Fruit fly (Drosophila melanogaster): Measurements from ENCODE around the gene pigeon.

pigeon gene

dm6 chr2L:19191789-19192297 is 6.0 kb downstream of the pigeon start (continued):
- TF ChIP-seq nerfin-1 (tag; optimal IDR thresholded peaks at IDR 0.05) (peak; percentile 64), CG10979 (tag; optimal IDR thresholded peaks at IDR 0.05) (peak; percentile 55), lab (GFP tag; optimal IDR thresholded peaks at IDR 0.05) (peak; percentile 46), CG10431 (GFP tag; optimal IDR thresholded peaks at IDR 0.05) (peak; percentile 18), Usf (GFP tag; optimal IDR thresholded peaks at IDR 0.05) (no peak), Xrp1 (GFP tag; IDR thresholded peaks at IDR 0.05) (no peak), CG15601 (tag; optimal IDR thresholded peaks at IDR 0.05) (peak; percentile 73), CG6254 (GFP tag; optimal IDR thresholded peaks at IDR 0.05) (peak; percentile 70), luna (GFP tag; optimal IDR thresholded peaks at IDR 0.05) (no peak), CG7745 (tag; optimal IDR thresholded peaks at IDR 0.05) (peak; percentile 90), tap (tag; optimal IDR thresholded peaks at IDR 0.05) (peak; percentile 68), CG18476 (GFP tag; optimal IDR thresholded peaks at IDR 0.05) (no peak), D (optimal IDR thresholded peaks at IDR 0.05) (no peak), D (GFP tag; optimal IDR thresholded peaks at IDR 0.05) (peak; percentile 47), CG15269 (tag; optimal IDR thresholded peaks at IDR 0.05) (no peak), Blimp-1 (GFP tag; optimal IDR thresholded peaks at IDR 0.05) (peak; percentile 30), croc (GFP tag; conservative IDR thresholded peaks at IDR 0.05) (no peak), CG15514 (GFP tag; optimal IDR thresholded peaks at IDR 0.05) (peak; percentile 16), CG13894 (tag; optimal IDR thresholded peaks at IDR 0.05) (peak; percentile 21), twi (tag; optimal IDR thresholded peaks at IDR 0.05) (peak; percentile 86), Atf-2 (GFP tag; optimal IDR thresholded peaks at IDR 0.05) (no peak), Med (GFP tag) (peak; percentile 39), CG4820 (GFP tag; optimal IDR thresholded peaks at IDR 0.05) (no peak), CG7963 (GFP tag; IDR thresholded peaks at IDR 0.05; ENCODE audit: partially characterized antibody) (no peak), Myb (GFP tag; optimal IDR thresholded peaks at IDR 0.05) (no peak), CG12071 (GFP tag; optimal IDR thresholded peaks at IDR 0.05) (peak; percentile 58), exex (tag; optimal IDR thresholded peaks at IDR 0.05) (peak; percentile 72), eyg (GFP tag; optimal IDR thresholded peaks at IDR 0.05) (no peak), CG7987 (GFP tag; optimal IDR thresholded peaks at IDR 0.05) (peak; percentile 29), Spps (tag; optimal IDR thresholded peaks at IDR 0.05) (peak; percentile 38), sqz (GFP tag; optimal IDR thresholded peaks at IDR 0.05) (peak; percentile 80), btn (GFP tag; optimal IDR thresholded peaks at IDR 0.05) (peak; percentile 34), vnd (GFP tag; IDR thresholded peaks at IDR 0.05; ENCODE audit: partially characterized antibody) (0 out of 3 replicates have a peak, but pooled peaks have one; percentile 9), ATbp (GFP tag; optimal IDR thresholded peaks at IDR 0.05) (peak; percentile 63), pros (GFP tag; optimal IDR thresholded peaks at IDR 0.05) (no peak), nmo (GFP tag; optimal IDR thresholded peaks at IDR 0.05) (peak; percentile 36), H2.0 (GFP tag; IDR thresholded peaks at IDR 0.05) (no peak), CG1233 (GFP tag; optimal IDR thresholded peaks at IDR 0.05) (peak; percentile 10), Stat92E (GFP tag; optimal IDR thresholded peaks at IDR 0.05) (no peak), tin (GFP tag; optimal IDR thresholded peaks at IDR 0.05) (no peak), cad (GFP tag; optimal IDR thresholded peaks at IDR 0.05) (peak; percentile 77), stc (GFP tag; IDR thresholded peaks at IDR 0.05) (no peak), CG2202 (tag; optimal IDR thresholded peaks at IDR 0.05) (peak; percentile 34), CG34376 (GFP tag; optimal IDR thresholded peaks at IDR 0.05) (peak; percentile 8), ara (GFP tag; IDR thresholded peaks at IDR 0.05) (peak; percentile 18; the same call in 1 of the 2 replicates), CG8089 (GFP tag; optimal IDR thresholded peaks at IDR 0.05) (peak; percentile 10), CG4707 (GFP tag; optimal IDR thresholded peaks at IDR 0.05) (peak; percentile 8), mirr (GFP tag; optimal IDR thresholded peaks at IDR 0.05) (peak; percentile 17), CG12219 (GFP tag; optimal IDR thresholded peaks at IDR 0.05) (peak; percentile 21)
